Worm (Caenorhabditis elegans) whole organism, young adult: Measurements from ENCODE around the gene btb-6.

ENCODE experiments used
- akir-1 ChIP-seq: fragments of 200-800 bp; sonication (Bioruptor generic); optimal IDR thresholded peaks from 2 replicates; lab custom pipeline; 2018; ENCODE audit warnings: mild to moderate bottlenecking, missing genetic modification characterization, moderate library complexity, missing compliant biosample characterization
- ama-1 ChIP-seq, 3 experiments: fragments of 150-350 bp in 1 of 3; sonication (generic microtip) in 2 of 3; optimal IDR thresholded peaks; 2 replicates each; lab custom pipeline; 2014 to 2018; ENCODE audit warnings: missing biosample characterization in 2 of 3, missing genetic modification characterization in 2 of 3, missing genetic modification reagents in 2 of 3
- attf-3 ChIP-seq: fragments of 200-800 bp; sonication (Bioruptor generic); conservative IDR thresholded peaks from 2 replicates; pipeline ENCODE4 v1.3.6; 2022; ENCODE audit warnings: missing genetic modification reagents, missing genetic modification characterization, missing compliant biosample characterization
- egrh-3 ChIP-seq: fragments of 200-800 bp; sonication (Bioruptor generic); IDR thresholded peaks from 2 replicates; pipeline ENCODE4 v1.3.6; 2022; ENCODE audit warnings: missing genetic modification reagents, missing genetic modification characterization, missing compliant biosample characterization
- let-607 ChIP-seq, 2 experiments: fragments of 200-800 bp in 1 of 2; sonication (Bioruptor generic) in 1 of 2; sonication (generic microtip) in 1 of 2; optimal IDR thresholded peaks; 2 replicates each; lab custom pipeline; 2016 to 2018; ENCODE audit warnings: mild to moderate bottlenecking in 2 of 2, missing compliant biosample characterization in 2 of 2, missing genetic modification characterization in 2 of 2, moderate library complexity in 2 of 2, missing genotype in 1 of 2
- lin-54 ChIP-seq: fragments of 200-800 bp; sonication (Bioruptor generic); optimal IDR thresholded peaks from 2 replicates; lab custom pipeline; 2018; ENCODE audit warnings: mild to moderate bottlenecking, missing genetic modification characterization, missing compliant biosample characterization
- mel-28 ChIP-seq: sonication (generic microtip); optimal IDR thresholded peaks from 2 replicates; lab custom pipeline; 2016; ENCODE audit warnings: borderline replicate concordance, mild to moderate bottlenecking, missing genetic modification characterization, missing compliant biosample characterization
- sdz-38 ChIP-seq: sonication (generic microtip); optimal IDR thresholded peaks from 2 replicates; lab custom pipeline; 2016; ENCODE audit warnings: missing genotype, missing genetic modification characterization, missing compliant biosample characterization
- snpc-4 ChIP-seq, 5 experiments: fragments of 150-350 bp in 1 of 5; sonication (generic microtip) in 4 of 5; optimal IDR thresholded peaks; 2 replicates each; lab custom pipeline; 2014 to 2018; ENCODE audit warnings: missing genetic modification characterization in 5 of 5, missing biosample characterization in 3 of 5, antibody characterized with exemption in 2 of 5, mild to moderate bottlenecking in 2 of 5, missing compliant biosample characterization in 2 of 5, missing genotype in 2 of 5, moderate library complexity in 2 of 5, missing genetic modification reagents in 1 of 5
- somi-1 ChIP-seq: fragments of 200-800 bp; sonication (Bioruptor generic); optimal IDR thresholded peaks from 2 replicates; lab custom pipeline; 2018; ENCODE audit warnings: mild to moderate bottlenecking, missing genetic modification characterization, missing compliant biosample characterization
- zfh-2 ChIP-seq: fragments of 200-800 bp; sonication (Bioruptor generic); conservative IDR thresholded peaks from 2 replicates; pipeline ENCODE4 v1.3.6; 2022; ENCODE audit warnings: missing genetic modification reagents, missing genetic modification characterization, missing compliant biosample characterization
- ztf-26 ChIP-seq: sonication (generic microtip); optimal IDR thresholded peaks from 2 replicates; lab custom pipeline; 2017; ENCODE audit warnings: missing genetic modification characterization, missing compliant biosample characterization
- ztf-3 ChIP-seq: fragments of 200-800 bp; sonication (Bioruptor generic); optimal IDR thresholded peaks from 2 replicates; lab custom pipeline; 2018; ENCODE audit warnings: mild to moderate bottlenecking, missing genetic modification characterization, missing compliant biosample characterization

DNA sequence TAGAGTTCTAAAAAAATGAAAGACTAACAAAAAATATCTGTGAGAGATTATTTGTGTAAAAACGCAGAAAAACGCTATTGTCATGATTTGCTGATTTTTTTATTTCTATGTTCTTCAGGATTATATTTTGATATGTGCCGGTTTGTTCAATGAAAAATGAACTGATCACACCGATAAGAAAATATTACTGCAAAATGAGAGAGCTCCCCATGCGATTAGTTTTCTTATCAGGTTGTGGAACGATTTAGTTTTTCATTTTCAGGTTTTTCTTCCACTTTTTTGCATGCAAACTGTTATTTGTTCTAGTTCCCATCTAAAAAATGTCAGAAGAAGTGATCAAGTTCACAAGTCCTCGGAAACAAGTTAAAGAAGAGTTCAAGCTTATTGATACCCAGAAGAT, 13.2 kb downstream of the btb-6 start, which contains the start of gene btb-9:
- TF ChIP-seq snpc-4 (GFP tag; optimal IDR thresholded peaks at IDR 0.05; lab: Kevin White, UChicago) (no peak), snpc-4 (tag; optimal IDR thresholded peaks at IDR 0.05; lab: Kevin White, UChicago) (no peak), mel-28 (no peak), ama-1 (optimal IDR thresholded peaks at IDR 0.05; lab: Kevin White, UChicago) (no peak), ama-1 (GFP tag; optimal IDR thresholded peaks at IDR 0.05; lab: Kevin White, UChicago) (no peak), let-607 (tag; optimal IDR thresholded peaks at IDR 0.05; lab: Kevin White, UChicago) (no peak), ztf-3 (no peak), lin-54 (GFP tag; lab: Kevin White, UChicago) (no peak), zfh-2 (GFP tag; lab: Robert Waterston, UW) (no peak), attf-3 (GFP tag; lab: Robert Waterston, UW) (no peak), sdz-38 (tag; lab: Kevin White, UChicago) (no peak), egrh-3 (GFP tag; lab: Robert Waterston, UW) (no peak), ztf-26 (tag; lab: Kevin White, UChicago) (no peak), somi-1 (GFP tag; lab: Kevin White, UChicago) (no peak), akir-1 (no peak)
